Worm (Caenorhabditis elegans): ENCODE measurements around the gene W07G1.1.

- no peak for TF ChIP-seq nhr-237 (tag; optimal IDR thresholded peaks at IDR 0.05)
- no peak for TF ChIP-seq elt-3 (tag; optimal IDR thresholded peaks at IDR 0.05)
Observed at ce11 chrII:13979833-13980513, 40.5 kb upstream of the W07G1.1 start, which contains the start of gene sre-48.
